Fruit fly (Drosophila melanogaster): ENCODE results near the gene Dci.

The Dci gene

dm6 chr3L:833878-834277 lies 17.3 kb upstream of the Dci start, which contains the start of gene CG42553:
TSS of gene CG42553 (plus strand) at chr3L:834093.
- TF ChIP-seq Pif1B (GFP tag; optimal IDR thresholded peaks at IDR 0.05) (no peak), CG32121 (GFP tag; IDR thresholded peaks at IDR 0.05) (no peak), Ets98B (GFP tag; IDR thresholded peaks at IDR 0.05) (no peak), CG34367 (tag; optimal IDR thresholded peaks at IDR 0.05) (no peak), CG10348 (GFP tag; IDR thresholded peaks at IDR 0.05) (no peak), Pif1A (GFP tag; optimal IDR thresholded peaks at IDR 0.05) (no peak), fd96Ca (GFP tag; IDR thresholded peaks at IDR 0.05) (no peak), rn (GFP tag; IDR thresholded peaks at IDR 0.05) (no peak), CG9948 (tag; optimal IDR thresholded peaks at IDR 0.05) (no peak), D1 (tag; optimal IDR thresholded peaks at IDR 0.05) (no peak), CG13204 (GFP tag; optimal IDR thresholded peaks at IDR 0.05) (no peak), CG15710 (tag; optimal IDR thresholded peaks at IDR 0.05) (no peak), CG17806 (tag; optimal IDR thresholded peaks at IDR 0.05) (no peak)

DNA sequence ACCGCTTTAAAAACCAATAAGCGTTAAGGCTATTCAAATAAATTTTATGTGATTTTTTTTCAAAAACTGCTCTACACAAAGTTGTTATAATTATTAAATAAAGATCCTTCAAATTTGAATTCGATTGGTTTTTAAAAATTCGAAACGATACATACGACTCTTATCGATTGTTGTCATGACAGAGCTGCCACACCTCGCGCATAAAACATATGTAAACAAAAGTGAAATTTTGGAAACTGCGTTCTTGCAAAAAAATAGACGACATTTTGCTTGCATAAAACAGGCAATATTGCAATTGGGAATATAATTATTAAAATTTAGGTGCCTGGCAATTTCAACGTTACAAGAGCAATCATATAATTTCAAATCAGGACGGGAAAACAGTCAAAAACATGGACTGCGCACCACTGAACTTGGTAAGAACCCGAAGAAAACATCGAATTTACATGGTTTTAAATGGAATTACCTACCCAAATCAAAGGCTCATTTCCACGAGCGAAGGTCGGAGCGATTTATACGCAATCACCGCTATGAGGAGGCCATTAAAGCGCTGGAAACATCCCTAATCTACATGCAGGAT lies 15.6 kb upstream of the Dci start, which contains the start of gene CG42554:
CG42554 (plus strand) TSS at position 229 of the 580 bp plus-strand sequence.
- no peak for TF ChIP-seq CG34367 (tag; optimal IDR thresholded peaks at IDR 0.05)
- no peak for TF ChIP-seq CG15710 (tag; optimal IDR thresholded peaks at IDR 0.05)
- TF ChIP-seq gl (tag; optimal IDR thresholded peaks at IDR 0.05), result no peak
- TF ChIP-seq fd96Ca (GFP tag; IDR thresholded peaks at IDR 0.05), result no peak

dm6 chr3L:837552-838187 lies 13.5 kb upstream of the Dci start, which contains the start of the genes CG13901 and CG13887:
TSS of gene CG13901 (minus strand) at chr3L:837821.
TSS of gene CG13887 (plus strand) at chr3L:837861.
- TF ChIP-seq CG4496 (GFP tag; IDR thresholded peaks at IDR 0.05) (peak; percentile 86), rn (GFP tag; IDR thresholded peaks at IDR 0.05) (peak; percentile 72; the same call in 1 of the 2 replicates), CG32121 (GFP tag; IDR thresholded peaks at IDR 0.05) (peak; percentile 83), D1 (tag; optimal IDR thresholded peaks at IDR 0.05) (no peak), CG13204 (GFP tag; optimal IDR thresholded peaks at IDR 0.05) (no peak), gl (tag; optimal IDR thresholded peaks at IDR 0.05) (peak; percentile 50), CG10348 (GFP tag; IDR thresholded peaks at IDR 0.05) (0 out of 2 replicates have a peak, but pooled peaks have one; percentile 48), CG34367 (tag; optimal IDR thresholded peaks at IDR 0.05) (peak; percentile 81), Pif1B (GFP tag; optimal IDR thresholded peaks at IDR 0.05) (no peak), CG9948 (tag; optimal IDR thresholded peaks at IDR 0.05) (peak; percentile 80), Snoo (tag; optimal IDR thresholded peaks at IDR 0.05) (peak; percentile 75), CG8159 (tag; optimal IDR thresholded peaks at IDR 0.05) (peak; percentile 87), fd96Ca (GFP tag; IDR thresholded peaks at IDR 0.05) (peak; percentile 87), CG12605 (GFP tag; IDR thresholded peaks at IDR 0.05) (peak; percentile 45; the same call in 1 of the 2 replicates), EcR (GFP tag; optimal IDR thresholded peaks at IDR 0.05) (peak; percentile 74), Ets98B (GFP tag; IDR thresholded peaks at IDR 0.05) (peak; percentile 88), Pif1A (GFP tag; optimal IDR thresholded peaks at IDR 0.05) (no peak), CG14655 (GFP tag; optimal IDR thresholded peaks at IDR 0.05) (no peak), CG8301 (tag; optimal IDR thresholded peaks at IDR 0.05) (peak; percentile 80), CG17806 (tag; optimal IDR thresholded peaks at IDR 0.05) (peak; percentile 85), CG15710 (tag; optimal IDR thresholded peaks at IDR 0.05) (peak; percentile 87)

DNA sequence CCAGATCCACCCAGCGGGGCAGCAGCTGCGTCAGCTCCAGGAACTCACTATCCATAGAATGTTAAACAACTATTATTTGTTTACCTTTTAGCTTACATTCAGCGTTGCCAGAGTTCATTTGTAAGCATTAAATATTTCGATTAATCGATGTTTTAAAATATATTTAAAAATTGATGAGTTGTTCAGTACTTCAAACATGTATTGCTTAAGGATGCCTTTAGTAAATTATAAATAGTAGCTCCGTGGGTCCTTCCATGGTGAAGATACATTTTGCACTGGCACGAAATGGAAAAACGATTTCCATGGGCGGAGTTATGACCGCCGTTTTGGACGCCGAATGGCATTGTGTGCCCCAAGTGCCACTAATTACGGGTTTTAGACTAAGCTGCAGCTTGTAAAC lies 9.9 kb upstream of the Dci start, which contains the start of the genes JMJD5 and Gr61a:
JMJD5 (minus strand) TSS at position 101 of the 400 bp plus-strand sequence.
Gr61a (plus strand) TSS at position 192 of the 400 bp plus-strand sequence.
- no peak for TF ChIP-seq EcR (GFP tag; optimal IDR thresholded peaks at IDR 0.05)
- TF ChIP-seq fd96Ca (GFP tag; IDR thresholded peaks at IDR 0.05), result no peak
- TF ChIP-seq CG15710 (tag; optimal IDR thresholded peaks at IDR 0.05), result no peak
- TF ChIP-seq CG10348 (GFP tag; IDR thresholded peaks at IDR 0.05), result no peak
- no peak for TF ChIP-seq CG8301 (tag; optimal IDR thresholded peaks at IDR 0.05)
- TF ChIP-seq Ets98B (GFP tag; IDR thresholded peaks at IDR 0.05), result no peak
- TF ChIP-seq CG14655 (GFP tag; optimal IDR thresholded peaks at IDR 0.05), result no peak
- TF ChIP-seq CG34367 (tag; optimal IDR thresholded peaks at IDR 0.05), result no peak
- no peak for TF ChIP-seq Pif1A (GFP tag; optimal IDR thresholded peaks at IDR 0.05)
- no peak for TF ChIP-seq CG8159 (tag; optimal IDR thresholded peaks at IDR 0.05)
- TF ChIP-seq CG17806 (tag; optimal IDR thresholded peaks at IDR 0.05), result no peak
- TF ChIP-seq CG13204 (GFP tag; optimal IDR thresholded peaks at IDR 0.05), result no peak
- TF ChIP-seq CG9948 (tag; optimal IDR thresholded peaks at IDR 0.05), result no peak
- TF ChIP-seq gl (tag; optimal IDR thresholded peaks at IDR 0.05), result no peak
- TF ChIP-seq Snoo (tag; optimal IDR thresholded peaks at IDR 0.05), result no peak

DNA sequence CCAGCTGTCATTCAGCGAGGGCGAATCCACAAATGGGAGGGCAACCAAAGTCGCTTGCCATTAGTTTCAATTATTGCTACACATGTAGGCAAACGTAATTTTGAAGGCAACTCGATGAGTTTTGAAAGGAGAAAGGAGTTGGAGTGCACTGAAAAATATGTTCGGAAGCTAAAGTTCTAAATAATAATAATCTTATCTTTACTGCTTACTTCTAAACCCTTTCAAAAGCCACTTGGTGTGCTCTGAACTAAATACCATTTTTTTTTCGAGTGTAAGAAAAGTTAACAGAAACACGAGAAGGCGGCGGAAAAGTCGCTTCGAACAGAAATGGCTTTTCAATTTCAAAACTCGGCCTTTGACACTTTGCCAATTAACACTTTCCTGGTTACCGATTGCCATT lies 7.5 kb upstream of the Dci start, which contains the start of gene Cep290:
Cep290 (plus strand) TSS at position 301 of the 400 bp plus-strand sequence.
- TF ChIP-seq CG32121 (GFP tag; IDR thresholded peaks at IDR 0.05) (no peak), CG8301 (tag; optimal IDR thresholded peaks at IDR 0.05) (no peak), Snoo (tag; optimal IDR thresholded peaks at IDR 0.05) (no peak), D1 (tag; optimal IDR thresholded peaks at IDR 0.05) (no peak), Pif1A (GFP tag; optimal IDR thresholded peaks at IDR 0.05) (no peak), CG8159 (tag; optimal IDR thresholded peaks at IDR 0.05) (no peak), CG15710 (tag; optimal IDR thresholded peaks at IDR 0.05) (no peak), CG14655 (GFP tag; optimal IDR thresholded peaks at IDR 0.05) (no peak), CG17806 (tag; optimal IDR thresholded peaks at IDR 0.05) (no peak), CG34367 (tag; optimal IDR thresholded peaks at IDR 0.05) (no peak), CG4496 (GFP tag; IDR thresholded peaks at IDR 0.05) (no peak), Pif1B (GFP tag; optimal IDR thresholded peaks at IDR 0.05) (no peak), CG9948 (tag; optimal IDR thresholded peaks at IDR 0.05) (no peak), CG12605 (GFP tag; IDR thresholded peaks at IDR 0.05) (no peak)
